Worm (Caenorhabditis elegans): ENCODE data around the gene lst-6.

ce11 chrII:7056328-7056727 lies 34.0 kb upstream of the lst-6 start:
- no peak for TF ChIP-seq fkh-10 (GFP tag; optimal IDR thresholded peaks at IDR 0.05)
- no peak for TF ChIP-seq mep-1 (tag; optimal IDR thresholded peaks at IDR 0.05)
- no peak for TF ChIP-seq aly-2 (tag; optimal IDR thresholded peaks at IDR 0.05)
- TF ChIP-seq elt-3 (tag; optimal IDR thresholded peaks at IDR 0.05): no peak
- TF ChIP-seq dpl-1 (GFP tag; optimal IDR thresholded peaks at IDR 0.05): no peak
- TF ChIP-seq skn-1 (tag; optimal IDR thresholded peaks at IDR 0.05): no peak
- no peak for TF ChIP-seq isw-1 (GFP tag; IDR thresholded peaks at IDR 0.05)
- no peak for TF ChIP-seq lin-15B (tag; optimal IDR thresholded peaks at IDR 0.05)
